Fruit fly (Drosophila melanogaster): ENCODE measurements around the gene CG5347.

The CG5347 gene

DNA sequence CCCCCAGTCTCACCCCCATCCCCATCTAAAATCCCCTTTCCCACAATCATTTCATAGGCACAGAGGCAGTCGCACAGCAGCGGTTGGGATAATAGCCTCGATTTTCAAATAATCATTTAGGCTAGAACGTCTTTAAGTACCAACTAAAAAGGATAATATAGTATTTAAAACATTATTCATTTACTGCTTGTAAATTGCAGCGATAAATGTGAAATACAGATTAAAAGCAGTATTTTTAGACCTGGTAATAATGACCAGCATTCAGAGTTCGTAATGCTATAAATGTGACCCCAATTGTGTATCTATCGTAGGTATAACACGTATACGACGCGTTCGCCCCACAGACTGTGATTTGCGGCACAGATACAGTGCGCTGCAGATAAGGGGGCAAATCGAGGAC is 49.0 kb upstream of the CG5347 start (continued):
- TF ChIP-seq dmrt99B (tag; optimal IDR thresholded peaks at IDR 0.05) (peak; percentile 74), CG7271 (tag; optimal IDR thresholded peaks at IDR 0.05) (no peak), CG16779 (GFP tag; IDR thresholded peaks at IDR 0.05) (no peak), mirr (GFP tag; optimal IDR thresholded peaks at IDR 0.05) (no peak), CG12769 (tag; optimal IDR thresholded peaks at IDR 0.05) (peak; percentile 64), nerfin-2 (GFP tag; IDR thresholded peaks at IDR 0.05; ENCODE audit: partially characterized antibody) (no peak), CG4707 (GFP tag; optimal IDR thresholded peaks at IDR 0.05) (no peak), CG18011 (GFP tag; optimal IDR thresholded peaks at IDR 0.05) (no peak), Dref (GFP tag; IDR thresholded peaks at IDR 0.05) (no peak), CG8388 (GFP tag; optimal IDR thresholded peaks at IDR 0.05) (peak; percentile 21), CG4820 (GFP tag; optimal IDR thresholded peaks at IDR 0.05) (no peak), fru (optimal IDR thresholded peaks at IDR 0.05) (no peak), odd (GFP tag; optimal IDR thresholded peaks at IDR 0.05) (peak; percentile 23), CG8924 (tag; optimal IDR thresholded peaks at IDR 0.05) (peak; percentile 41), NC2β (GFP tag; optimal IDR thresholded peaks at IDR 0.05) (no peak), trem (tag; optimal IDR thresholded peaks at IDR 0.05) (no peak), Sin3A (optimal IDR thresholded peaks at IDR 0.05) (no peak), CG32767 (GFP tag; IDR thresholded peaks at IDR 0.05) (no peak), CG17385 (GFP tag; optimal IDR thresholded peaks at IDR 0.05) (peak; percentile 13), kni (GFP tag; optimal IDR thresholded peaks at IDR 0.05) (no peak), sd (tag; optimal IDR thresholded peaks at IDR 0.05) (no peak), amos (GFP tag; IDR thresholded peaks at IDR 0.05; ENCODE audit: partially characterized antibody) (no peak), sob (GFP tag; IDR thresholded peaks at IDR 0.05) (0 out of 2 replicates have a peak, but pooled peaks have one; percentile 20), Adf1 (GFP tag; IDR thresholded peaks at IDR 0.05) (no peak), Ets97D (GFP tag; optimal IDR thresholded peaks at IDR 0.05) (no peak), hkb (optimal IDR thresholded peaks at IDR 0.05) (no peak), hkb (GFP tag; IDR thresholded peaks at IDR 0.05) (peak; percentile 37; the same call in 1 of the 2 replicates), Ravus (GFP tag; IDR thresholded peaks at IDR 0.05) (no peak), Doc3 (GFP tag; IDR thresholded peaks at IDR 0.05; ENCODE audit: partially characterized antibody) (no peak), CG34422 (GFP tag; IDR thresholded peaks at IDR 0.05) (no peak), Spps (tag; optimal IDR thresholded peaks at IDR 0.05) (no peak), tna (GFP tag; IDR thresholded peaks at IDR 0.05; ENCODE audit: partially characterized antibody) (no peak), GATAe (GFP tag; conservative IDR thresholded peaks at IDR 0.05) (no peak), cg (GFP tag; optimal IDR thresholded peaks at IDR 0.05) (no peak), CG7786 (GFP tag; optimal IDR thresholded peaks at IDR 0.05) (no peak), CG4424 (GFP tag; optimal IDR thresholded peaks at IDR 0.05) (peak; percentile 40), pan (optimal IDR thresholded peaks at IDR 0.05) (no peak), pan (GFP tag; optimal IDR thresholded peaks at IDR 0.05 in 1 of 2, IDR thresholded peaks at IDR 0.05 in 1 of 2) (peak in 1 of 2 experiments; percentile 38), Fer3 (tag; optimal IDR thresholded peaks at IDR 0.05) (peak; percentile 29), Bteb2 (GFP tag; optimal IDR thresholded peaks at IDR 0.05) (no peak), sens (GFP tag) (peak; percentile 76), CG8290 (GFP tag; optimal IDR thresholded peaks at IDR 0.05) (no peak), CG8290 (tag; optimal IDR thresholded peaks at IDR 0.05) (peak in 1 of 2 experiments; percentile 1), ssp (GFP tag; IDR thresholded peaks at IDR 0.05) (no peak), CG2120 (GFP tag; optimal IDR thresholded peaks at IDR 0.05) (peak; percentile 19), CkIIα-i1 (GFP tag; IDR thresholded peaks at IDR 0.05) (no peak), kay (GFP tag; optimal IDR thresholded peaks at IDR 0.05) (no peak), CG17829 (tag; optimal IDR thresholded peaks at IDR 0.05) (peak; percentile 23), dysf (GFP tag; IDR thresholded peaks at IDR 0.05) (peak; percentile 67), dpn (GFP tag; optimal IDR thresholded peaks at IDR 0.05) (peak in 1 of 2 experiments; percentile 27), sna (GFP tag; IDR thresholded peaks at IDR 0.05; ENCODE audit: partially characterized antibody) (no peak), phol (tag; optimal IDR thresholded peaks at IDR 0.05) (peak; percentile 47), CG8765 (GFP tag; IDR thresholded peaks at IDR 0.05) (no peak)
